Fruit fly (Drosophila melanogaster) whole organism, prepupa: ENCODE measurements around the gene CG31601.

Source experiments
- Blimp-1 ChIP-seq: fragments of 200-800 bp; sonication (Bioruptor generic); optimal IDR thresholded peaks from 3 replicates; lab custom pipeline; 2017; ENCODE audit warnings: missing biosample characterization, missing genetic modification characterization, mild to moderate bottlenecking, moderate library complexity, missing genetic modification reagents
- CG10631 ChIP-seq: fragments of 200-800 bp; sonication (Bioruptor generic); optimal IDR thresholded peaks from 2 replicates; lab custom pipeline; 2016; ENCODE audit warnings: missing biosample characterization, missing genetic modification characterization
- CG10669 ChIP-seq: fragments of 200-800 bp; sonication (Bioruptor generic); optimal IDR thresholded peaks from 3 replicates; lab custom pipeline; 2018; ENCODE audit warnings: missing biosample characterization, mild to moderate bottlenecking, missing genetic modification characterization, moderate library complexity
- CG11294 ChIP-seq: fragments of 200-800 bp; sonication (Bioruptor generic); IDR thresholded peaks from 2 replicates; pipeline ENCODE4 v1.3.6; 2022; ENCODE audit warnings: missing biosample characterization, missing genetic modification characterization
- CG11762 ChIP-seq: fragments of 200-800 bp; sonication (Bioruptor generic); optimal IDR thresholded peaks from 3 replicates; lab custom pipeline; 2016; ENCODE audit warnings: missing biosample characterization, missing genetic modification characterization; ENCODE audit not compliant: insufficient read depth
- CG15336 ChIP-seq: fragments of 200-800 bp; sonication (Bioruptor generic); IDR thresholded peaks from 2 replicates; pipeline ENCODE4 v1.3.6; 2022; ENCODE audit warnings: missing biosample characterization, missing genetic modification characterization
- CG1621 ChIP-seq: fragments of 200-800 bp; sonication (Bioruptor generic); optimal IDR thresholded peaks from 3 replicates; lab custom pipeline; 2018; ENCODE audit warnings: missing biosample characterization, mild to moderate bottlenecking, missing genetic modification characterization
- CG16779 ChIP-seq: fragments of 200-800 bp; sonication (Bioruptor generic); optimal IDR thresholded peaks from 3 replicates; lab custom pipeline; 2017; ENCODE audit warnings: missing biosample characterization, mild to moderate bottlenecking, missing genetic modification characterization
- CG31627 ChIP-seq: fragments of 200-800 bp; sonication (Bioruptor generic); optimal IDR thresholded peaks from 3 replicates; lab custom pipeline; 2016; ENCODE audit warnings: missing biosample characterization, missing genetic modification characterization
- CG34406 ChIP-seq: fragments of 200-800 bp; sonication (Bioruptor generic); optimal IDR thresholded peaks from 3 replicates; lab custom pipeline; 2016; ENCODE audit warnings: missing biosample characterization, missing genetic modification characterization
- CG3919 ChIP-seq: fragments of 200-800 bp; sonication (Bioruptor generic); optimal IDR thresholded peaks from 3 replicates; lab custom pipeline; 2016; ENCODE audit warnings: missing biosample characterization, missing genetic modification characterization
- CG4318 ChIP-seq: fragments of 200-800 bp; sonication (Bioruptor generic); optimal IDR thresholded peaks from 3 replicates; lab custom pipeline; 2017; ENCODE audit warnings: missing biosample characterization, mild to moderate bottlenecking, missing genetic modification characterization
- CG6163 ChIP-seq: fragments of 200-800 bp; sonication (Bioruptor generic); IDR thresholded peaks from 3 replicates; pipeline ENCODE4 v1.3.6; 2022; ENCODE audit warnings: missing biosample characterization, missing genetic modification characterization
- CG6276 ChIP-seq: fragments of 200-800 bp; sonication (Bioruptor generic); optimal IDR thresholded peaks from 2 replicates; lab custom pipeline; 2017; ENCODE audit warnings: missing biosample characterization, mild to moderate bottlenecking, missing genetic modification characterization
- CG6792 ChIP-seq: fragments of 200-800 bp; sonication (Bioruptor generic); optimal IDR thresholded peaks from 3 replicates; lab custom pipeline; 2016; ENCODE audit warnings: missing biosample characterization, missing genetic modification characterization
- CG6808 ChIP-seq: fragments of 200-800 bp; sonication (Bioruptor generic); optimal IDR thresholded peaks from 3 replicates; lab custom pipeline; 2017; ENCODE audit warnings: missing biosample characterization, missing genetic modification characterization, mild to moderate bottlenecking, moderate library complexity, missing genetic modification reagents
- CG6854 ChIP-seq: fragments of 200-800 bp; sonication (Bioruptor generic); optimal IDR thresholded peaks from 2 replicates; lab custom pipeline; 2017; ENCODE audit warnings: missing biosample characterization, mild to moderate bottlenecking, missing genetic modification characterization
- CG7368 ChIP-seq: fragments of 200-800 bp; sonication (Bioruptor generic); optimal IDR thresholded peaks from 3 replicates; lab custom pipeline; 2016; ENCODE audit warnings: missing biosample characterization, missing genetic modification characterization
- CG8119 ChIP-seq: fragments of 200-800 bp; sonication (Bioruptor generic); IDR thresholded peaks from 3 replicates; pipeline ENCODE4 v1.3.6; 2022; ENCODE audit warnings: missing biosample characterization, missing genetic modification characterization
- CG8632 ChIP-seq: fragments of 200-800 bp; sonication (Bioruptor generic); optimal IDR thresholded peaks from 3 replicates; lab custom pipeline; 2016; ENCODE audit warnings: missing biosample characterization, missing genetic modification characterization
- Eip78C ChIP-seq: fragments of 200-800 bp; sonication (Bioruptor generic); peaks from one replicate; lab custom pipeline; 2016; ENCODE audit warnings: missing biosample characterization, missing genetic modification characterization
- Eip93F ChIP-seq: fragments of 200-800 bp; sonication (Bioruptor generic); optimal IDR thresholded peaks from 2 replicates; lab custom pipeline; 2016; ENCODE audit warnings: missing biosample characterization, mild to moderate bottlenecking, missing genetic modification characterization
- Ets21C ChIP-seq: fragments of 200-800 bp; sonication (Bioruptor generic); optimal IDR thresholded peaks from 3 replicates; lab custom pipeline; 2016; ENCODE audit warnings: missing biosample characterization, missing genetic modification characterization
- Hr38 ChIP-seq: sonication (Bioruptor generic); optimal IDR thresholded peaks from 2 replicates; lab custom pipeline; 2016; ENCODE audit warnings: missing biosample characterization, missing genetic modification characterization
- Hr39 ChIP-seq: fragments of 200-800 bp; sonication (Bioruptor generic); optimal IDR thresholded peaks from 2 replicates; lab custom pipeline; 2016; ENCODE audit warnings: missing biosample characterization, missing genetic modification characterization
- Hr4 ChIP-seq: fragments of 200-800 bp; sonication (Bioruptor generic); optimal IDR thresholded peaks from 3 replicates; lab custom pipeline; 2016; ENCODE audit warnings: missing biosample characterization, missing genetic modification characterization
- Met ChIP-seq: fragments of 200-800 bp; sonication (Bioruptor generic); optimal IDR thresholded peaks from 3 replicates; lab custom pipeline; 2016; ENCODE audit warnings: missing biosample characterization, missing genetic modification characterization
- OdsH ChIP-seq: fragments of 200-800 bp; sonication (Bioruptor generic); optimal IDR thresholded peaks from 3 replicates; lab custom pipeline; 2016; ENCODE audit warnings: missing biosample characterization, missing genetic modification characterization
- Smox ChIP-seq: fragments of 200-800 bp; sonication (Bioruptor generic); optimal IDR thresholded peaks from 3 replicates; lab custom pipeline; 2016; ENCODE audit warnings: missing biosample characterization, missing genetic modification characterization
- Sox102F ChIP-seq: fragments of 200-800 bp; sonication (Bioruptor generic); optimal IDR thresholded peaks from 2 replicates; lab custom pipeline; 2016; ENCODE audit warnings: missing biosample characterization, mild to moderate bottlenecking, missing genetic modification characterization
- Sox15 ChIP-seq: fragments of 200-800 bp; sonication (Bioruptor generic); optimal IDR thresholded peaks from 3 replicates; lab custom pipeline; 2016; ENCODE audit warnings: missing biosample characterization, missing genetic modification characterization
- achi ChIP-seq: fragments of 200-800 bp; sonication (Bioruptor generic); optimal IDR thresholded peaks from 3 replicates; lab custom pipeline; 2016; ENCODE audit warnings: missing biosample characterization, missing genetic modification characterization
- acj6 ChIP-seq: fragments of 200-800 bp; sonication (Bioruptor generic); optimal IDR thresholded peaks from 3 replicates; lab custom pipeline; 2016; ENCODE audit warnings: missing biosample characterization, missing genetic modification characterization
- cyc ChIP-seq: fragments of 200-800 bp; sonication (Bioruptor generic); optimal IDR thresholded peaks from 3 replicates; lab custom pipeline; 2016; ENCODE audit warnings: missing biosample characterization, missing genetic modification characterization
- dac ChIP-seq: fragments of 200-800 bp; sonication (Bioruptor generic); optimal IDR thresholded peaks from 2 replicates; lab custom pipeline; 2017; ENCODE audit warnings: missing biosample characterization, mild to moderate bottlenecking, missing genetic modification characterization
- dsx ChIP-seq: fragments of 200-800 bp; optimal IDR thresholded peaks from 3 replicates; lab custom pipeline; 2019; ENCODE audit warnings: missing biosample characterization, mild to moderate bottlenecking, missing genetic modification characterization, moderate library complexity; ENCODE audit not compliant: poor library complexity, severe bottlenecking
- eg ChIP-seq: fragments of 200-800 bp; sonication (Bioruptor generic); IDR thresholded peaks from 3 replicates; pipeline ENCODE4 v1.3.6; 2022; ENCODE audit warnings: missing biosample characterization, missing genetic modification characterization
- esn ChIP-seq: fragments of 200-800 bp; sonication (Bioruptor generic); optimal IDR thresholded peaks from 2 replicates; lab custom pipeline; 2016; ENCODE audit warnings: missing biosample characterization, mild to moderate bottlenecking, missing genetic modification characterization, moderate library complexity
- lz ChIP-seq: fragments of 200-800 bp; sonication (Bioruptor generic); optimal IDR thresholded peaks from 3 replicates; lab custom pipeline; 2016; ENCODE audit warnings: missing biosample characterization, missing genetic modification characterization
- pdm3 ChIP-seq: fragments of 200-800 bp; sonication (Bioruptor generic); optimal IDR thresholded peaks from 3 replicates; lab custom pipeline; 2016; ENCODE audit warnings: missing biosample characterization, missing genetic modification characterization
- salr ChIP-seq, 2 experiments: fragments of 200-800 bp; sonication (Bioruptor generic); optimal IDR thresholded peaks; 3 replicates each; lab custom pipeline; 2016 to 2018; ENCODE audit warnings: missing biosample characterization in 2 of 2, missing genetic modification characterization in 2 of 2, mild to moderate bottlenecking in 1 of 2
- ss ChIP-seq, 2 experiments: fragments of 200-800 bp; sonication (Bioruptor generic); optimal IDR thresholded peaks; 2 replicates in 1 of 2; 3 replicates in 1 of 2; lab custom pipeline; 2017 to 2018; ENCODE audit warnings: mild to moderate bottlenecking in 2 of 2, missing biosample characterization in 2 of 2, missing genetic modification characterization in 2 of 2, moderate library complexity in 1 of 2
- svp ChIP-seq: fragments of 200-800 bp; sonication (Bioruptor generic); peaks from one replicate; lab custom pipeline; 2016; ENCODE audit warnings: missing biosample characterization, missing genetic modification characterization
- topi ChIP-seq: fragments of 200-800 bp; sonication (Bioruptor generic); optimal IDR thresholded peaks from 3 replicates; lab custom pipeline; 2016; ENCODE audit warnings: missing biosample characterization, missing genetic modification characterization
- vri ChIP-seq: fragments of 200-800 bp; sonication (Bioruptor generic); optimal IDR thresholded peaks from 3 replicates; lab custom pipeline; 2016; ENCODE audit warnings: missing biosample characterization, mild to moderate bottlenecking, missing genetic modification characterization

The CG31601 gene

dm6 chr2L:22018861-22019270, 24.8 kb downstream of the CG31601 start, which contains the start of gene tio (continued):
- peak; percentile 34 for TF ChIP-seq Sox102F (GFP tag; lab: Kevin White, UChicago)
- TF ChIP-seq eg, result peak; percentile 37; the same call in 1 of the 3 replicates
- TF ChIP-seq vri (GFP tag; lab: Kevin White, UChicago), result peak; percentile 20
- TF ChIP-seq Eip78C (GFP tag; lab: Kevin White, UChicago), result peak; percentile 79
- 0 out of 3 replicates have a peak, but pooled peaks have one; percentile 15 for TF ChIP-seq CG8119 (GFP tag; lab: Robert Waterston, UW)
- TF ChIP-seq CG7368 (GFP tag; lab: Kevin White, UChicago), result peak; percentile 25
- no peak for TF ChIP-seq CG31627 (GFP tag; lab: Kevin White, UChicago)
- no peak for TF ChIP-seq acj6 (GFP tag; lab: Kevin White, UChicago)
- TF ChIP-seq achi (GFP tag; lab: Kevin White, UChicago), result peak; percentile 38
- no peak for TF ChIP-seq dac (GFP tag; lab: Kevin White, UChicago)
- no peak for TF ChIP-seq Hr4
- TF ChIP-seq Hr38 (GFP tag; lab: Kevin White, UChicago), result no peak
- TF ChIP-seq Hr39 (GFP tag; lab: Kevin White, UChicago), result no peak
- no peak for TF ChIP-seq Sox15 (GFP tag; lab: Kevin White, UChicago)
- peak; percentile 21 for TF ChIP-seq Blimp-1
- TF ChIP-seq CG6808 (GFP tag; lab: Kevin White, UChicago), result peak; percentile 13
- peak; percentile 67 for TF ChIP-seq svp (GFP tag; lab: Kevin White, UChicago)
- no peak for TF ChIP-seq Ets21C (GFP tag; lab: Kevin White, UChicago)
- TF ChIP-seq, all 60 proteins: peak for 14

dm6 chr2L:22014890-22015289, 28.8 kb downstream of the CG31601 start, which contains the start of gene CG31693:
Gene CG31693, plus strand, starts transcription at chr2L:22015190.
- TF ChIP-seq dac (GFP tag; lab: Kevin White, UChicago) (no peak), cyc (no peak), Eip93F (GFP tag; lab: Kevin White, UChicago) (no peak), CG11294 (GFP tag; lab: Robert Waterston, UW) (no peak), CG4318 (GFP tag; lab: Kevin White, UChicago) (no peak), CG6163 (GFP tag; lab: Robert Waterston, UW) (no peak), Hr38 (GFP tag; lab: Kevin White, UChicago) (no peak), CG6792 (no peak), Smox (GFP tag; lab: Kevin White, UChicago) (no peak), topi (no peak), CG15336 (no peak), Met (no peak), lz (GFP tag; lab: Kevin White, UChicago) (no peak), pdm3 (GFP tag; lab: Kevin White, UChicago) (no peak)
- TF ChIP-seq, all 60 proteins: peak for 0

dm6 chr2L:21993377-21993776, 50.3 kb downstream of the CG31601 start:
- TF ChIP-seq Smox (GFP tag; lab: Kevin White, UChicago) (peak; percentile 13), cyc (peak; percentile 25), svp (GFP tag; lab: Kevin White, UChicago) (peak; percentile 73), Sox102F (GFP tag; lab: Kevin White, UChicago) (peak; percentile 12), CG31627 (GFP tag; lab: Kevin White, UChicago) (peak; percentile 11), Eip93F (GFP tag; lab: Kevin White, UChicago) (no peak), Met (peak; percentile 41), CG8632 (peak; percentile 21), CG6808 (GFP tag; lab: Kevin White, UChicago) (peak; percentile 55), CG6163 (GFP tag; lab: Robert Waterston, UW) (no peak), CG1621 (tag; lab: Kevin White, UChicago) (no peak), achi (GFP tag; lab: Kevin White, UChicago) (peak; percentile 22), CG6792 (peak; percentile 26), CG16779 (no peak), CG11762 (GFP tag; lab: Kevin White, UChicago) (no peak), topi (peak; percentile 35), CG3919 (peak; percentile 40), CG6276 (GFP tag; lab: Kevin White, UChicago) (no peak), pdm3 (GFP tag; lab: Kevin White, UChicago) (peak; percentile 15), Hr38 (GFP tag; lab: Kevin White, UChicago) (no peak), dsx (GFP tag; lab: Kevin White, UChicago) (peak; percentile 58), CG10669 (peak; percentile 20), esn (GFP tag; lab: Kevin White, UChicago) (peak; percentile 46), ss (GFP tag; optimal IDR thresholded peaks at IDR 0.05; lab: Kevin White, UChicago) (peak; percentile 19 to 25), OdsH (GFP tag; lab: Kevin White, UChicago) (peak; percentile 5), CG34406 (no peak), salr (GFP tag; optimal IDR thresholded peaks at IDR 0.05; lab: Kevin White, UChicago) (peak in 1 of 2 experiments; percentile 10), CG6854 (GFP tag; lab: Kevin White, UChicago) (no peak), CG10631 (peak; percentile 37), CG15336 (no peak), CG8119 (GFP tag; lab: Robert Waterston, UW) (no peak)
